Worm (Caenorhabditis elegans) whole organism, late embryonic: ENCODE measurements around the gene clec-243.

Source experiments
- C08G9.2 ChIP-seq: sonication (generic microtip); optimal IDR thresholded peaks from 2 replicates; lab custom pipeline; 2016; ENCODE audit warnings: mild to moderate bottlenecking, missing genetic modification characterization, moderate library complexity, missing compliant biosample characterization
- C38D4.7 ChIP-seq: fragments of 200-800 bp; sonication (Bioruptor generic); optimal IDR thresholded peaks from 2 replicates; lab custom pipeline; 2018; ENCODE audit warnings: mild to moderate bottlenecking, missing genetic modification characterization, moderate library complexity, missing compliant biosample characterization
- F13H6.1 ChIP-seq: sonication (generic microtip); optimal IDR thresholded peaks from 2 replicates; lab custom pipeline; 2016; ENCODE audit warnings: missing genetic modification characterization, missing compliant biosample characterization
- T23F11.4 ChIP-seq: fragments of 200-800 bp; sonication (Bioruptor generic); optimal IDR thresholded peaks from 2 replicates; lab custom pipeline; 2018; ENCODE audit warnings: mild to moderate bottlenecking, missing genetic modification characterization, missing compliant biosample characterization
- Y22D7AL.16 ChIP-seq: sonication (generic microtip); optimal IDR thresholded peaks from 2 replicates; lab custom pipeline; 2016; ENCODE audit warnings: missing genetic modification characterization, missing compliant biosample characterization
- ceh-18 ChIP-seq: sonication (generic microtip); optimal IDR thresholded peaks from 2 replicates; lab custom pipeline; 2016; ENCODE audit warnings: missing genetic modification characterization, missing compliant biosample characterization
- ceh-2 ChIP-seq: sonication (generic microtip); optimal IDR thresholded peaks from 2 replicates; lab custom pipeline; 2016; ENCODE audit warnings: missing genotype, missing genetic modification characterization, missing compliant biosample characterization
- ceh-30 ChIP-seq: fragments of 150-350 bp; optimal IDR thresholded peaks from 2 replicates; lab custom pipeline; 2014; ENCODE audit warnings: missing biosample characterization, missing genetic modification characterization
- ceh-31 ChIP-seq: sonication (generic microtip); optimal IDR thresholded peaks from 2 replicates; lab custom pipeline; 2016; ENCODE audit warnings: missing genetic modification characterization, missing compliant biosample characterization
- ceh-6 ChIP-seq: fragments of 200-800 bp; sonication (Bioruptor generic); optimal IDR thresholded peaks from 2 replicates; lab custom pipeline; 2018; ENCODE audit warnings: mild to moderate bottlenecking, missing genetic modification characterization, missing compliant biosample characterization
- che-1 ChIP-seq: sonication (generic microtip); optimal IDR thresholded peaks from 2 replicates; lab custom pipeline; 2016; ENCODE audit warnings: mild to moderate bottlenecking, missing genetic modification characterization, missing compliant biosample characterization
- dmd-4 ChIP-seq: sonication (generic microtip); optimal IDR thresholded peaks from 2 replicates; lab custom pipeline; 2016; ENCODE audit warnings: borderline replicate concordance, missing genetic modification characterization, missing compliant biosample characterization
- dve-1 ChIP-seq: sonication (generic microtip); optimal IDR thresholded peaks from 2 replicates; lab custom pipeline; 2017; ENCODE audit warnings: antibody characterized with exemption, mild to moderate bottlenecking, missing genetic modification characterization, missing compliant biosample characterization
- elt-2 ChIP-seq: sonication (generic microtip); optimal IDR thresholded peaks from 2 replicates; lab custom pipeline; 2016; ENCODE audit warnings: missing genetic modification reagents, missing genetic modification characterization, missing compliant biosample characterization
- elt-4 ChIP-seq: sonication (generic microtip); optimal IDR thresholded peaks from 2 replicates; lab custom pipeline; 2016; ENCODE audit warnings: missing genetic modification characterization, missing compliant biosample characterization
- ets-4 ChIP-seq: sonication (generic microtip); optimal IDR thresholded peaks from 2 replicates; lab custom pipeline; 2016; ENCODE audit warnings: missing genetic modification characterization, missing compliant biosample characterization
- fkh-10 ChIP-seq: fragments of 150-350 bp; optimal IDR thresholded peaks from 2 replicates; lab custom pipeline; 2014; ENCODE audit warnings: missing biosample characterization, missing genetic modification reagents, missing genetic modification characterization
- gmeb-2 ChIP-seq: sonication (generic microtip); optimal IDR thresholded peaks from 2 replicates; lab custom pipeline; 2016; ENCODE audit warnings: missing genetic modification characterization, inconsistent platforms, missing compliant biosample characterization
- hlh-13 ChIP-seq: fragments of 200-800 bp; sonication (Bioruptor generic); optimal IDR thresholded peaks from 2 replicates; lab custom pipeline; 2018; ENCODE audit warnings: mild to moderate bottlenecking, missing genetic modification characterization, missing compliant biosample characterization
- hlh-15 ChIP-seq: sonication (generic microtip); optimal IDR thresholded peaks from 2 replicates; lab custom pipeline; 2016; ENCODE audit warnings: missing genetic modification characterization, missing compliant biosample characterization
- hlh-30 ChIP-seq: sonication (generic microtip); optimal IDR thresholded peaks from 2 replicates; lab custom pipeline; 2017; ENCODE audit warnings: antibody characterized with exemption, missing genetic modification characterization, missing compliant biosample characterization; ENCODE audit not compliant: insufficient read depth
- lim-6 ChIP-seq: sonication (generic microtip); optimal IDR thresholded peaks from 2 replicates; lab custom pipeline; 2016; ENCODE audit warnings: missing genetic modification characterization, missing compliant biosample characterization
- lin-11 ChIP-seq: fragments of 200-800 bp; sonication (Bioruptor generic); optimal IDR thresholded peaks from 2 replicates; lab custom pipeline; 2018; ENCODE audit warnings: mild to moderate bottlenecking, missing genetic modification characterization, missing compliant biosample characterization
- mec-3 ChIP-seq: sonication (generic microtip); optimal IDR thresholded peaks from 2 replicates; lab custom pipeline; 2016; ENCODE audit warnings: borderline replicate concordance, missing genetic modification characterization, missing compliant biosample characterization
- nhr-11 ChIP-seq: fragments of 150-350 bp; optimal IDR thresholded peaks from 2 replicates; lab custom pipeline; 2014; ENCODE audit warnings: missing biosample characterization, missing genetic modification characterization
- pag-3 ChIP-seq: sonication (generic microtip); optimal IDR thresholded peaks from 2 replicates; lab custom pipeline; 2016; ENCODE audit warnings: missing compliant biosample characterization, missing genetic modification characterization, borderline replicate concordance
- pax-1 ChIP-seq: fragments of 150-350 bp; optimal IDR thresholded peaks from 2 replicates; lab custom pipeline; 2014; ENCODE audit warnings: missing biosample characterization, missing genetic modification characterization
- pha-2 ChIP-seq: sonication (generic microtip); optimal IDR thresholded peaks from 2 replicates; lab custom pipeline; 2017; ENCODE audit warnings: mild to moderate bottlenecking, missing genetic modification characterization, missing compliant biosample characterization
- pha-4 ChIP-seq: fragments of 150-350 bp; optimal IDR thresholded peaks from 2 replicates; lab custom pipeline; 2018; ENCODE audit warnings: missing biosample characterization, missing genetic modification reagents, missing genetic modification characterization
- pros-1 ChIP-seq: fragments of 150-350 bp; optimal IDR thresholded peaks from 2 replicates; lab custom pipeline; 2014; ENCODE audit warnings: missing biosample characterization, missing genetic modification reagents, missing genetic modification characterization
- rnt-1 ChIP-seq: sonication (generic microtip); optimal IDR thresholded peaks from 2 replicates; lab custom pipeline; 2016; ENCODE audit warnings: missing genetic modification characterization, missing compliant biosample characterization
- syd-9 ChIP-seq: sonication (generic microtip); optimal IDR thresholded peaks from 2 replicates; lab custom pipeline; 2016; ENCODE audit warnings: mild to moderate bottlenecking, missing genetic modification characterization, moderate library complexity, missing compliant biosample characterization
- ttx-3 ChIP-seq: sonication (generic microtip); optimal IDR thresholded peaks from 2 replicates; lab custom pipeline; 2016; ENCODE audit warnings: missing genetic modification reagents, missing genetic modification characterization, missing compliant biosample characterization
- unc-3 ChIP-seq, 2 experiments: fragments of 200-800 bp in 1 of 2; sonication (Bioruptor generic) in 1 of 2; sonication (generic microtip) in 1 of 2; conservative IDR thresholded peaks in 1 of 2; optimal IDR thresholded peaks in 1 of 2; 2 replicates each; pipeline versions ENCODE4 v1.3.6 to Lab custom; 2016 to 2022; ENCODE audit warnings: missing compliant biosample characterization in 2 of 2, missing genetic modification characterization in 2 of 2, missing genetic modification reagents in 1 of 2
- unc-42 ChIP-seq: sonication (generic microtip); optimal IDR thresholded peaks from 2 replicates; lab custom pipeline; 2016; ENCODE audit warnings: missing genotype, missing genetic modification characterization, missing compliant biosample characterization
- ztf-16 ChIP-seq: sonication (generic microtip); optimal IDR thresholded peaks from 2 replicates; lab custom pipeline; 2017; ENCODE audit warnings: missing genetic modification characterization, missing compliant biosample characterization

clec-243 gene

ce11 chrV:17226119-17226518, 22.7 kb downstream of the clec-243 start, which contains the start of gene srh-112:
Gene srh-112 (minus strand): TSS chrV:17226219.
- TF ChIP-seq ceh-30 (tag; lab: Kevin White, UChicago) (no peak), elt-2 (tag; lab: Kevin White, UChicago) (no peak), lim-6 (tag; lab: Kevin White, UChicago) (no peak), pha-2 (no peak), fkh-10 (GFP tag; lab: Kevin White, UChicago) (no peak), pros-1 (tag; lab: Kevin White, UChicago) (no peak), che-1 (tag; lab: Kevin White, UChicago) (no peak), C38D4.7 (GFP tag; lab: Kevin White, UChicago) (no peak), F13H6.1 (tag; lab: Kevin White, UChicago) (no peak), dve-1 (tag; lab: Kevin White, UChicago) (no peak), ceh-31 (tag; lab: Kevin White, UChicago) (no peak), dmd-4 (no peak), unc-3 (GFP tag; conservative IDR thresholded peaks at IDR 0.05; lab: Robert Waterston, UW) (no peak), unc-3 (tag; optimal IDR thresholded peaks at IDR 0.05; lab: Kevin White, UChicago) (no peak), pag-3 (tag; lab: Kevin White, UChicago) (no peak), gmeb-2 (no peak), ceh-18 (tag; lab: Kevin White, UChicago) (no peak), T23F11.4 (GFP tag; lab: Kevin White, UChicago) (no peak), ztf-16 (tag; lab: Kevin White, UChicago) (no peak)

DNA sequence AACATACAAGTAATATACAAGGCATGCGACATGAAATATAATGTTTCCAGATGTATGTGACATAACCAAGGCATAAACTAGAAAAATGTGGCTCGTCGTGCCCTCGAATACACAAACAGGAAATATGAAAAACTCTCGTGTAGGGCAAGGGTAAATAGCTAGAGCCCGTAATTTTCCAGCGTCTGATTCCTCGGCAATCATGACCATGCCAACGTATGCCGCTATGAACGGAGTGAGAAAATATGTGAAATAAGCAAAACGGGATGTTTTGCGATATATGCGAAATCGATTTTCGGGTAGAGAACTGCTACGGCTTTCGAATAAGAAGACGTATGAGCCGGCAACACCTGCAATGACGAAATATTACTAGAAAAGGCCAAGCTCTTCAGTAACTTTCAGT, 23.4 kb downstream of the clec-243 start, which contains the start of gene scl-25:
Gene scl-25 (plus strand): TSS at position 301 of the 400 bp plus-strand sequence.
- TF ChIP-seq hlh-13 (GFP tag; lab: Kevin White, UChicago), result no peak
- no peak for TF ChIP-seq ets-4
- TF ChIP-seq mec-3 (tag; lab: Kevin White, UChicago), result no peak
- no peak for TF ChIP-seq F13H6.1 (tag; lab: Kevin White, UChicago)
- no peak for TF ChIP-seq dve-1 (tag; lab: Kevin White, UChicago)
- no peak for TF ChIP-seq hlh-15 (tag; lab: Kevin White, UChicago)
- no peak for TF ChIP-seq elt-2 (tag; lab: Kevin White, UChicago)
- TF ChIP-seq gmeb-2, result no peak
- TF ChIP-seq ceh-6 (GFP tag; lab: Kevin White, UChicago), result no peak
- TF ChIP-seq pros-1 (tag; lab: Kevin White, UChicago), result no peak

DNA sequence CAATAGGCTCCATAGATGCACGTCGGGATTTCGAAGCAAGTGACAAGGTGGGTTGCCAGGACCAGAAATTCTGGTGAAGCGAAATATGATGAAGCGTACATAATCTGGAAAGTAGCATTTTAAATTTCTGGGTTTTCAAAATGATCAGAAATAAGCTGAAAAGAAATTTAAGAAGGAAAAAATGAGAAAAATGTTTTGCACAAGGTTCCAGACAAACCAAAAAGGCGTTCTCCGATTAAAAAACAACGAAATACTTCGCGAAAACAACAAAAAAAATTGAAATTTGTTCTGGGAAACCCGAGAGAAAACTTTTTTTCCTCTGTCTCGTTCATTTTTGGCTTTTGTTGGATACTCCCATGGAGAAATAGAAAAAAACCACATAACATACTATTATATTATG, 25.5 kb downstream of the clec-243 start, which contains the start of gene srh-252:
Gene srh-252 (minus strand): TSS at position 101 of the 400 bp plus-strand sequence.
- TF ChIP-seq ets-4 (no peak), hlh-30 (no peak), Y22D7AL.16 (tag; lab: Kevin White, UChicago) (no peak), nhr-11 (no peak), rnt-1 (tag; lab: Kevin White, UChicago) (no peak), ceh-2 (tag; lab: Kevin White, UChicago) (no peak), ttx-3 (no peak)

- TF ChIP-seq lin-11 (tag; lab: Kevin White, UChicago) (no peak), hlh-15 (tag; lab: Kevin White, UChicago) (no peak), C08G9.2 (tag; lab: Kevin White, UChicago) (no peak), elt-4 (tag; lab: Kevin White, UChicago) (no peak), pax-1 (tag; lab: Kevin White, UChicago) (no peak), rnt-1 (tag; lab: Kevin White, UChicago) (no peak), pha-4 (no peak), F13H6.1 (tag; lab: Kevin White, UChicago) (no peak), unc-42 (tag; lab: Kevin White, UChicago) (no peak), syd-9 (tag; lab: Kevin White, UChicago) (no peak), C38D4.7 (GFP tag; lab: Kevin White, UChicago) (no peak)
- TF ChIP-seq, all 69 proteins: peak for 0
Measured at ce11 chrV:17220345-17220744, 28.5 kb downstream of the clec-243 start, which contains the start of gene srh-109. Gene srh-109 (minus strand): TSS chrV:17220445.
